Fruit fly (Drosophila melanogaster): ENCODE measurements around the gene CG43448.

The CG43448 gene

DNA sequence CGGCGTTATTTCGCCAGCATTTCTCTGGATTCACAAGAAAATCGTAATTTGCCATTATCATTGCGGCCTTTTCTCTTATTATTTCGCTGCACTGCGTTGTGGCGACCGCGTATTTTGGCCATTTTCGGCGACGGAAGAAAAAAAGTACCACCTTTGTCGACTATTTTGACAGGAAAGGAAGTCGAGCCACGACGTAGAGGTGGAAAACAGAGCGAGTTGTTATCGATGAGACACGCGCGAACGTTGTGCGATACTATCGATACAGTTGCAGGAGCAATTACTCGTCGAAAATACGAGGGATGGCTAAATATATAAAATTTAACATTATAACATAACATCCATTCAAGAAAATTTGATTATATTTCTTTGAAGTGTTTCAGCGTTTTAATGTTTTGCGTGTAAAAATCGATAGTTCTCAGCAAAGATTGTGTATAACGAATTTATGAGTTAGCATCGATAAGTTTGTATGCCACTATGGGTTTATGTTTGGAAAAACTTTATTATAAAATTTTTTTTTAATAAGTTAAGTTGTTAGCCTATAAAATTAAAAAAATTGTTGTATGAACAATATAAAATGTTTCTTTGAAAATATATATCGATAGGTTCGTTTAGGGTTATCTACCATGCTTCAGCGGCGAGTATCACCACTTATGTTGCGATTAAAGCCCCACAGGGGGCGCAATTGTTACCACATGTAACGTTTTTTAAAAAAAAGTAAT lies 28.6 kb downstream of the CG43448 start, which contains the start of gene RpS7 (continued):
- peak; percentile 79 for TF ChIP-seq eg (GFP tag; IDR thresholded peaks at IDR 0.05)
- TF ChIP-seq fd59A (GFP tag; optimal IDR thresholded peaks at IDR 0.05) = no peak
- peak; percentile 56 for TF ChIP-seq CG10631 (GFP tag; optimal IDR thresholded peaks at IDR 0.05)
- peak; percentile 34 for TF ChIP-seq Hr39 (GFP tag; optimal IDR thresholded peaks at IDR 0.05)
- peak; percentile 69 for TF ChIP-seq CG6163 (GFP tag; IDR thresholded peaks at IDR 0.05)
- TF ChIP-seq CG8319 (GFP tag; optimal IDR thresholded peaks at IDR 0.05) = peak; percentile 61
- TF ChIP-seq CG16779 (tag; optimal IDR thresholded peaks at IDR 0.05) = peak; percentile 70
- TF ChIP-seq CG7368 (GFP tag; optimal IDR thresholded peaks at IDR 0.05) = peak; percentile 78
- peak; percentile 62 for TF ChIP-seq vri (GFP tag; optimal IDR thresholded peaks at IDR 0.05)
- peak; percentile 50 for TF ChIP-seq spab (GFP tag; optimal IDR thresholded peaks at IDR 0.05)
- no peak for TF ChIP-seq CG11902 (GFP tag; optimal IDR thresholded peaks at IDR 0.05)
- TF ChIP-seq CG1621 (tag; optimal IDR thresholded peaks at IDR 0.05) = peak; percentile 60
- TF ChIP-seq salr (GFP tag; optimal IDR thresholded peaks at IDR 0.05) = peak; percentile 8 to 61
- TF ChIP-seq CG15336 (GFP tag; IDR thresholded peaks at IDR 0.05) = no peak; the same call in 1 of the 2 replicates
- peak; percentile 37 for TF ChIP-seq Eip75B (GFP tag; optimal IDR thresholded peaks at IDR 0.05)
- TF ChIP-seq Lpt (GFP tag; optimal IDR thresholded peaks at IDR 0.05) = no peak
- peak; percentile 61; the same call in 1 of the 2 replicates for TF ChIP-seq Gug (GFP tag; IDR thresholded peaks at IDR 0.05)
- peak; percentile 39 for TF ChIP-seq CG6276 (GFP tag; optimal IDR thresholded peaks at IDR 0.05)

DNA sequence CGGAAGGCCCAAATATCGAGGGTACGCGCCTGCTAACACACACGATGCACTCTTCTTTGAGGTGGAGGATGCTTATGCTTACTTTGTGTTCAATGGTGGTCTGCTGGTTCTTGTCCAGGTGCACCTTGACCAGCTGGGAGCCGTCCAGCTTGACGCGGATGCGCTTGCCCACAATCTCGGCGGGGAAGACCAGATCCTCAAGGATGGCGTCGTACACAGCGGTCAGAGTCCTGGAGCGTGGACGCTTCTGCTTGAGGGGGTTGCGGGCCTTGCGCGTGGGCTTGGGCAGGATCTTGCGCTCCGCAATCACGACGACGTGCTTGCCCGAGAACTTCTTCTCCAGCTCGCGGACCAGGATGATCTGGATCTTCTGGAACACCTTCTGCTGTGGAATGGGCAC lies 29.5 kb downstream of the CG43448 start:
- TF ChIP-seq CG34406 (GFP tag; optimal IDR thresholded peaks at IDR 0.05) = no peak
- no peak for TF ChIP-seq dac (GFP tag; optimal IDR thresholded peaks at IDR 0.05)
- no peak for TF ChIP-seq Sox15 (GFP tag; optimal IDR thresholded peaks at IDR 0.05)
- TF ChIP-seq vri (GFP tag; optimal IDR thresholded peaks at IDR 0.05) = no peak
- no peak for TF ChIP-seq CG1621 (tag; optimal IDR thresholded peaks at IDR 0.05)
- TF ChIP-seq Sox102F (GFP tag; optimal IDR thresholded peaks at IDR 0.05) = no peak
- TF ChIP-seq Lpt (GFP tag; optimal IDR thresholded peaks at IDR 0.05) = no peak

DNA sequence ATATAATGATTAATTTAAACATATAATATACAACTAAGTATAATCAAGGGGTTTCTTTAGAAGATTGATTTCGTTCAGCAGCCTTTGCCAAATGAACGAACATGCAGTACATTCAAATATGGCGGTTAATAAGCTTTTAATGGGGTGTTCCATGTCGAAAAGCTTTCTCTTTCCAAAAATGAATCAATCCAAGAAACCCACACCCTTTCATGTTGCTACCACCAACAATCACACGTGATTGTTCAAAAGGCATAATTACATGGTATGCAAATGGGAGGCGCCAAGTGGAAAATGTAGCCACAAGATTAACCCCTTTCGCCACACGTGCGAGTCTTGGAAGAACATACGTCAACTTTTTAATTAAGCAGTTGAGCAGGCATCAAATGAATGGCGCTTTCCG lies 31.6 kb downstream of the CG43448 start:
- TF ChIP-seq CG6854 (GFP tag; optimal IDR thresholded peaks at IDR 0.05) (no peak), Blimp-1 (GFP tag; optimal IDR thresholded peaks at IDR 0.05) (no peak), CG11294 (GFP tag; IDR thresholded peaks at IDR 0.05) (no peak), CG4318 (GFP tag; optimal IDR thresholded peaks at IDR 0.05) (no peak), vri (GFP tag; optimal IDR thresholded peaks at IDR 0.05) (no peak), eg (GFP tag; IDR thresholded peaks at IDR 0.05) (0 out of 3 replicates have a peak, but pooled peaks have one; percentile 10), esn (GFP tag; optimal IDR thresholded peaks at IDR 0.05) (peak; percentile 1), CG3032 (tag; optimal IDR thresholded peaks at IDR 0.05) (no peak), Eip78C (GFP tag) (peak; percentile 4), Sox14 (GFP tag; optimal IDR thresholded peaks at IDR 0.05) (no peak)

DNA sequence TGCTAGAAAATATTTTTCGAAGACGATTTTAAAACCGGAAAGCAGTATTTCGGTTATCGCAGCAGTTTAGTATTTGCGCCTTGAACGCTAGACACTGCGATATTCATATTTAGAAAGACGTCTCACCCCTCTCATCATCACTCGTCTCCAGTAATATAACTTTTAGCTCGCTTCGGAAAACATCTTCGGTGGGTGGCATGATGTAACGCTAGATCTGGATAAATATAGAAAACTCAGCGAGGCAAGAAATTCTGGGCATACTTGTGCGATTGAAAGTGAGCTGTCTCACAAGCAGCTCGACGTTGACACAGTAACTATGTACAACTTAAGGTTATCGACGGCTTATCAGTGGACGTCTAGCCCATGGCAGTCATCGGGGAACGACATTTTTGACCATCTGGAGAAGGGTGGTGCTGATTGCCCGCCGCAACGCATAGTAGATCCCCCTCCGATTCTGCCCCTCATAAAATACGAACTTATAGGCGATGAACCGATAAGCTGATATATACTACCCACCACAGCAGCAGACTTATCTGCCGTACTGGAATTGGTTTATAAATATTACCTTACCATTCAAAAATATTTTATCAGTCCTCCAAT lies 33.4 kb downstream of the CG43448 start:
- no peak for TF ChIP-seq CG6808 (GFP tag; optimal IDR thresholded peaks at IDR 0.05)
- peak; percentile 19 for TF ChIP-seq svp (GFP tag)
- TF ChIP-seq lz (GFP tag; optimal IDR thresholded peaks at IDR 0.05) = no peak
